Worm (Caenorhabditis elegans) whole organism, late embryonic: ENCODE results near the gene F52G3.7.

Experiments used
- C08G9.2 ChIP-seq: sonication (generic microtip); optimal IDR thresholded peaks from 2 replicates; lab custom pipeline; 2016; ENCODE audit warnings: mild to moderate bottlenecking, missing genetic modification characterization, moderate library complexity, missing compliant biosample characterization
- K02D7.2 ChIP-seq: sonication (generic microtip); optimal IDR thresholded peaks from 2 replicates; lab custom pipeline; 2017; ENCODE audit warnings: mild to moderate bottlenecking, missing genetic modification characterization, missing compliant biosample characterization
- K09A11.1 ChIP-seq: sonication (generic microtip); optimal IDR thresholded peaks from 2 replicates; lab custom pipeline; 2017; ENCODE audit warnings: antibody characterized with exemption, mild to moderate bottlenecking, missing genetic modification characterization, missing compliant biosample characterization; ENCODE audit not compliant: insufficient read depth
- T23F11.4 ChIP-seq: fragments of 200-800 bp; sonication (Bioruptor generic); optimal IDR thresholded peaks from 2 replicates; lab custom pipeline; 2018; ENCODE audit warnings: mild to moderate bottlenecking, missing genetic modification characterization, missing compliant biosample characterization
- Y22D7AL.16 ChIP-seq: sonication (generic microtip); optimal IDR thresholded peaks from 2 replicates; lab custom pipeline; 2016; ENCODE audit warnings: missing genetic modification characterization, missing compliant biosample characterization
- ceh-14 ChIP-seq: sonication (generic microtip); optimal IDR thresholded peaks from 2 replicates; lab custom pipeline; 2016; ENCODE audit warnings: missing genotype, missing genetic modification characterization, missing compliant biosample characterization
- ceh-19 ChIP-seq: fragments of 200-800 bp; sonication (Bioruptor generic); optimal IDR thresholded peaks from 2 replicates; lab custom pipeline; 2018; ENCODE audit warnings: mild to moderate bottlenecking, missing genetic modification characterization, missing compliant biosample characterization
- ceh-30 ChIP-seq: fragments of 150-350 bp; optimal IDR thresholded peaks from 2 replicates; lab custom pipeline; 2014; ENCODE audit warnings: missing biosample characterization, missing genetic modification characterization
- ceh-34 ChIP-seq: sonication (generic microtip); optimal IDR thresholded peaks from 2 replicates; lab custom pipeline; 2016; ENCODE audit warnings: mild to moderate bottlenecking, missing genetic modification characterization, missing compliant biosample characterization
- ceh-45 ChIP-seq: fragments of 200-800 bp; sonication (Bioruptor generic); IDR thresholded peaks from 2 replicates; pipeline ENCODE4 v1.3.6; 2022; ENCODE audit warnings: missing genetic modification reagents, missing genetic modification characterization, missing compliant biosample characterization
- ceh-6 ChIP-seq: fragments of 200-800 bp; sonication (Bioruptor generic); optimal IDR thresholded peaks from 2 replicates; lab custom pipeline; 2018; ENCODE audit warnings: mild to moderate bottlenecking, missing genetic modification characterization, missing compliant biosample characterization
- ceh-9 ChIP-seq: sonication (generic microtip); optimal IDR thresholded peaks from 2 replicates; lab custom pipeline; 2016; ENCODE audit warnings: mild to moderate bottlenecking, missing genetic modification characterization, inconsistent platforms, missing compliant biosample characterization
- dve-1 ChIP-seq: sonication (generic microtip); optimal IDR thresholded peaks from 2 replicates; lab custom pipeline; 2017; ENCODE audit warnings: antibody characterized with exemption, mild to moderate bottlenecking, missing genetic modification characterization, missing compliant biosample characterization
- elt-2 ChIP-seq: sonication (generic microtip); optimal IDR thresholded peaks from 2 replicates; lab custom pipeline; 2016; ENCODE audit warnings: missing genetic modification reagents, missing genetic modification characterization, missing compliant biosample characterization
- elt-4 ChIP-seq: sonication (generic microtip); optimal IDR thresholded peaks from 2 replicates; lab custom pipeline; 2016; ENCODE audit warnings: missing genetic modification characterization, missing compliant biosample characterization
- ets-4 ChIP-seq: sonication (generic microtip); optimal IDR thresholded peaks from 2 replicates; lab custom pipeline; 2016; ENCODE audit warnings: missing genetic modification characterization, missing compliant biosample characterization
- eyg-1 ChIP-seq: sonication (generic microtip); optimal IDR thresholded peaks from 2 replicates; lab custom pipeline; 2016; ENCODE audit warnings: missing genotype, missing genetic modification characterization, missing compliant biosample characterization
- gmeb-2 ChIP-seq: sonication (generic microtip); optimal IDR thresholded peaks from 2 replicates; lab custom pipeline; 2016; ENCODE audit warnings: missing genetic modification characterization, inconsistent platforms, missing compliant biosample characterization
- hlh-15 ChIP-seq: sonication (generic microtip); optimal IDR thresholded peaks from 2 replicates; lab custom pipeline; 2016; ENCODE audit warnings: missing genetic modification characterization, missing compliant biosample characterization
- hlh-6 ChIP-seq: sonication (generic microtip); optimal IDR thresholded peaks from 2 replicates; lab custom pipeline; 2016; ENCODE audit warnings: missing genotype, missing genetic modification characterization, missing compliant biosample characterization
- hlh-8 ChIP-seq: sonication (generic microtip); optimal IDR thresholded peaks from 2 replicates; lab custom pipeline; 2016; ENCODE audit warnings: missing genotype, missing genetic modification characterization, missing compliant biosample characterization
- lim-6 ChIP-seq: sonication (generic microtip); optimal IDR thresholded peaks from 2 replicates; lab custom pipeline; 2016; ENCODE audit warnings: missing genetic modification characterization, missing compliant biosample characterization
- madf-2 ChIP-seq: sonication (generic microtip); optimal IDR thresholded peaks from 2 replicates; lab custom pipeline; 2017; ENCODE audit warnings: missing genetic modification characterization, missing compliant biosample characterization
- mec-3 ChIP-seq: sonication (generic microtip); optimal IDR thresholded peaks from 2 replicates; lab custom pipeline; 2016; ENCODE audit warnings: borderline replicate concordance, missing genetic modification characterization, missing compliant biosample characterization
- nfya-1 ChIP-seq: sonication (generic microtip); optimal IDR thresholded peaks from 2 replicates; lab custom pipeline; 2017; ENCODE audit warnings: missing genetic modification characterization, mild to moderate bottlenecking, missing compliant biosample characterization, antibody characterized with exemption, moderate library complexity
- nhr-11 ChIP-seq: fragments of 150-350 bp; optimal IDR thresholded peaks from 2 replicates; lab custom pipeline; 2014; ENCODE audit warnings: missing biosample characterization, missing genetic modification characterization
- nhr-232 ChIP-seq: sonication (generic microtip); optimal IDR thresholded peaks from 2 replicates; lab custom pipeline; 2016; ENCODE audit warnings: missing genetic modification characterization, missing compliant biosample characterization
- pag-3 ChIP-seq: sonication (generic microtip); optimal IDR thresholded peaks from 2 replicates; lab custom pipeline; 2016; ENCODE audit warnings: missing compliant biosample characterization, missing genetic modification characterization, borderline replicate concordance
- pat-9 ChIP-seq: fragments of 200-800 bp; sonication (Bioruptor generic); optimal IDR thresholded peaks from 2 replicates; lab custom pipeline; 2018; ENCODE audit warnings: mild to moderate bottlenecking, missing genetic modification characterization, moderate library complexity, missing compliant biosample characterization
- pax-1 ChIP-seq: fragments of 150-350 bp; optimal IDR thresholded peaks from 2 replicates; lab custom pipeline; 2014; ENCODE audit warnings: missing biosample characterization, missing genetic modification characterization
- ref-2 ChIP-seq: sonication (generic microtip); optimal IDR thresholded peaks from 2 replicates; lab custom pipeline; 2016; ENCODE audit warnings: missing genetic modification characterization, missing compliant biosample characterization
- rnt-1 ChIP-seq: sonication (generic microtip); optimal IDR thresholded peaks from 2 replicates; lab custom pipeline; 2016; ENCODE audit warnings: missing genetic modification characterization, missing compliant biosample characterization
- sdc-2 ChIP-seq: sonication (generic microtip); optimal IDR thresholded peaks from 2 replicates; lab custom pipeline; 2016; ENCODE audit warnings: missing genotype, missing genetic modification characterization, missing compliant biosample characterization
- sox-2 ChIP-seq: fragments of 200-800 bp; sonication (Bioruptor generic); IDR thresholded peaks from 2 replicates; pipeline ENCODE4 v1.3.6; 2022; ENCODE audit warnings: missing genetic modification reagents, missing genetic modification characterization, missing compliant biosample characterization
- sox-4 ChIP-seq: sonication (generic microtip); optimal IDR thresholded peaks from 2 replicates; lab custom pipeline; 2017; ENCODE audit warnings: mild to moderate bottlenecking, missing genetic modification characterization, inconsistent platforms, missing compliant biosample characterization
- syd-9 ChIP-seq: sonication (generic microtip); optimal IDR thresholded peaks from 2 replicates; lab custom pipeline; 2016; ENCODE audit warnings: mild to moderate bottlenecking, missing genetic modification characterization, moderate library complexity, missing compliant biosample characterization
- tbx-2 ChIP-seq: sonication (generic microtip); optimal IDR thresholded peaks from 2 replicates; lab custom pipeline; 2016; ENCODE audit warnings: missing genetic modification characterization, missing compliant biosample characterization
- tbx-7 ChIP-seq: sonication (generic microtip); optimal IDR thresholded peaks from 2 replicates; lab custom pipeline; 2016; ENCODE audit warnings: missing genotype, missing genetic modification characterization, missing compliant biosample characterization
- ttx-3 ChIP-seq: sonication (generic microtip); optimal IDR thresholded peaks from 2 replicates; lab custom pipeline; 2016; ENCODE audit warnings: missing genetic modification reagents, missing genetic modification characterization, missing compliant biosample characterization
- unc-42 ChIP-seq: sonication (generic microtip); optimal IDR thresholded peaks from 2 replicates; lab custom pipeline; 2016; ENCODE audit warnings: missing genotype, missing genetic modification characterization, missing compliant biosample characterization
- unc-55 ChIP-seq: sonication (generic microtip); optimal IDR thresholded peaks from 2 replicates; lab custom pipeline; 2017; ENCODE audit warnings: missing biosample characterization, missing genetic modification reagents, missing genetic modification characterization
- ztf-16 ChIP-seq: sonication (generic microtip); optimal IDR thresholded peaks from 2 replicates; lab custom pipeline; 2017; ENCODE audit warnings: missing genetic modification characterization, missing compliant biosample characterization

The F52G3.7 gene

DNA sequence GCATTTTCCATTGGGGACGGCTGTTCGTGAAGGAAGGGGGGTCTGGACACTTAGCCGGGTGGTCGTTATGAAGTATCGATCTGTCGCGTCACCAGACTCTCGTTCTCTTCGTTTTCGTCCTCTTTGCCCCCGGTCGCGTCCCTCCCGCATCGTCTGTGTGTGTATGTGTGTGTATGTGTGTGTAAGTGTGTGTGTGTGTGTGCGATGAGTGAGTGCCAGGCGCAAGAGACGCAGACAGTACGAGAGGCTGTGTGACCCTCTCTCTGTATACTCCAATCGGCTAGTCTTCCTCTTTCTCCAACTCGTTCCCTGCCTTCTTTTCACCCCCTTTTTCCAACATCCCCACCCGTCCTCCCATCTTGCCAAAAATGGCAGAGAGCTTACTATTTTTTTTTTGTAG is 2.3 kb upstream of the F52G3.7 start (continued):
- TF ChIP-seq rnt-1 (tag; lab: Kevin White, UChicago) (peak; percentile 82), ref-2 (tag; lab: Kevin White, UChicago) (peak; percentile 94), tbx-2 (tag; lab: Kevin White, UChicago) (peak; percentile 90), K02D7.2 (tag; lab: Kevin White, UChicago) (no peak), nhr-11 (no peak), pag-3 (no peak), elt-2 (tag; lab: Kevin White, UChicago) (peak; percentile 49), eyg-1 (tag; lab: Kevin White, UChicago) (peak; percentile 41), K09A11.1 (tag; lab: Kevin White, UChicago) (no peak), lim-6 (tag; lab: Kevin White, UChicago) (no peak), elt-4 (tag; lab: Kevin White, UChicago) (no peak), sox-2 (GFP tag; lab: Robert Waterston, UW) (0 out of 2 replicates have a peak, but pooled peaks have one; percentile 5), T23F11.4 (GFP tag; lab: Kevin White, UChicago) (peak; percentile 59), ceh-6 (GFP tag; lab: Kevin White, UChicago) (peak; percentile 35), mec-3 (tag; lab: Kevin White, UChicago) (no peak), tbx-7 (tag; lab: Kevin White, UChicago) (no peak), nhr-232 (no peak), sox-4 (tag; lab: Kevin White, UChicago) (peak; percentile 5), ttx-3 (tag; lab: Kevin White, UChicago) (no peak), ceh-30 (tag; lab: Kevin White, UChicago) (no peak), hlh-15 (no peak), dve-1 (tag; lab: Kevin White, UChicago) (peak; percentile 59), madf-2 (tag; lab: Kevin White, UChicago) (peak; percentile 51), ceh-14 (tag; lab: Kevin White, UChicago) (peak; percentile 28), C08G9.2 (tag; lab: Kevin White, UChicago) (peak; percentile 35), ets-4 (tag; lab: Kevin White, UChicago) (no peak), hlh-6 (tag; lab: Kevin White, UChicago) (no peak), Y22D7AL.16 (tag; lab: Kevin White, UChicago) (no peak), pat-9 (no peak), ceh-19 (peak; percentile 83)
- TF ChIP-seq, all 69 proteins: peak for 35

DNA sequence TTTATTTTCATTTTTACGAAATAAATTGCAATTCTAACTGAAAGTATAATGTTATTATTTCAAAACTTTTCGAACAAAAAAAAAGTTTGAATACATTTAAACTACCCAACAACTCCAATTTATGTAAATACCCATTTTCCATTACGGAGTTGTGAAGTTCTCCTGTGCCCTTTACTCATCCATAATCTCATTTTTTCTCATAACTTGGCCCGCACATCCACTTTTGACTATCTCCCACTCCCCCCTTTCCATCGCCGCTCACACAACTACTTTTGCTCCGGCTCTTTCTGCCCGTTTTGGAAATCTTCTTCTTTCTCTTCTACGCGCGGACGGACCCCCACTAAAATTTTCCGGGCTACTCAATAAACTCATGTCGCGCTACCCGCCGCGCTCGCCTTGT is 1.1 kb upstream of the F52G3.7 start:
- TF ChIP-seq unc-42 (tag; lab: Kevin White, UChicago) (peak; percentile 89), unc-55 (GFP tag; lab: Kevin White, UChicago) (no peak)

DNA sequence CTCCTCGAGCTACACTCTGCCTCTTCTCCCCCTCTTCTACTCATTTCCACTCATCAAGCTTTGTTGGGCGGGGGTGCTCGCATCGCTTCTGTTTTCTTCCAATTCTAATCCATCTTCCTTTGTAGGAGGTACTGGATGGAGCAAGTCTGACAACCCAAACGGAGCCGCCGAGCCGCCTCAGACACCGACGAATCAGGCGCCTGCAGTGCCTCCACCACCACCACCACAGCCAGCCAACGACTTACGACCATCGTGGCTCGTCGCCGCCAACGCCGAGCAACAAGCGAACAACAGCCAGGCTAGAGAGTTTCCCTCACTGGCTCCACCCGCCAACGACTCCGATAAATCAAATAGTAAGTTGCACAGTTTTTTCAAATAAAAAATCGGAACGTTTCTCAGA is 2.2 kb downstream of the F52G3.7 start:
- TF ChIP-seq nfya-1 (tag; lab: Kevin White, UChicago) (no peak), C08G9.2 (tag; lab: Kevin White, UChicago) (peak; percentile 5), elt-4 (tag; lab: Kevin White, UChicago) (peak; percentile 13), ceh-34 (tag; lab: Kevin White, UChicago) (peak; percentile 2)

DNA sequence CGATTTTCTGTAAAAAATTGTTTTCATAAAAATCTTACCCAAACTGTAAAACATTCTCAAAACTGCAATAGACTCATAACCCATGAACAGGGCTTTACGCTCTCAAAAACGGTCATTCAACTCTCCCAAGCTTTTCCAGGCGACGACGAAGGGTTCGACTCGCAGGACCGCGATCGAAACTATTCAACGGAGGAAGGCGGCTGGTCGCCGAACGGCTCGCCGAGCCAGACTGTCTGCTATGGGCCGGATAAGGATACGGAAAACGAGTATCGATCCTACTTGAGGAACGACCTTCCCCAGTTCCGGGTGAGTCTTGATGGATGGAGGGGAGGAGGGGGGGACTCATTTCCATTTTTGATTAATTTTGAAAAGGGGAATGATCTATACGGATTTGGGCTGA is 4.1 kb downstream of the F52G3.7 start:
- no peak for TF ChIP-seq lim-6 (tag; lab: Kevin White, UChicago)

DNA sequence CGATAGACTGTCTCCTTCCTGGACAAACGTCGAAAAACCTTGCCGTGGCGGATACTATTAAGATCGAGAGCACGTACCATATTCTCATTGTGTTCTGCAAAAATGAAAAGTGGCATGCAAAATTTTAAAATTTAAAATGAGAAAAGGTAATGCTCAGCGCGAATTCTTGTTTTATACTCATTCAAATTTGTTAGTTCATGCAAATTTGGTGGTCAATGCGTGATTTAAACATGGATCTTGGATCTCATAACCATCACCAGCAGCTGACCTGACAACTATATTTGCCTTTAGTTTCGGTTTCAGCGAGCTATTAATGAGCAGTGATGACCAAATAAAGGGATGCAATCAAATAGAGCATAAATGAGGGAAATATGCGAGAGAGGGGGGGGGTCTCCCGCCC is 12.3 kb downstream of the F52G3.7 start, which contains the start of gene F52G3.5:
TSS of gene F52G3.5 (minus strand) at position 101 of the 400 bp plus-strand sequence.
- TF ChIP-seq nhr-232 (no peak), nhr-11 (no peak), hlh-15 (no peak), sdc-2 (tag; lab: Kevin White, UChicago) (no peak), ets-4 (tag; lab: Kevin White, UChicago) (no peak), unc-55 (GFP tag; lab: Kevin White, UChicago) (no peak), gmeb-2 (tag; lab: Kevin White, UChicago) (no peak), ztf-16 (tag; lab: Kevin White, UChicago) (no peak), ceh-14 (tag; lab: Kevin White, UChicago) (no peak), syd-9 (no peak), nfya-1 (tag; lab: Kevin White, UChicago) (no peak), ceh-9 (tag; lab: Kevin White, UChicago) (no peak), hlh-8 (tag; lab: Kevin White, UChicago) (no peak), ceh-19 (no peak), ceh-45 (GFP tag; lab: Robert Waterston, UW) (no peak), dve-1 (tag; lab: Kevin White, UChicago) (no peak), pat-9 (no peak), pax-1 (tag; lab: Kevin White, UChicago) (no peak)
